Worm (Caenorhabditis elegans) whole organism, L1 larva: Measurements from ENCODE around the gene C35A5.10.

ENCODE experiments used
- C04F5.9 ChIP-seq: sonication (generic microtip); optimal IDR thresholded peaks from 2 replicates; lab custom pipeline; 2016; ENCODE audit warnings: missing genetic modification characterization, missing compliant biosample characterization
- F16B12.6 ChIP-seq: fragments of 150-350 bp; optimal IDR thresholded peaks from 2 replicates; lab custom pipeline; 2014; ENCODE audit warnings: missing biosample characterization, missing genetic modification characterization
- Y116A8C.19 ChIP-seq: sonication (generic microtip); optimal IDR thresholded peaks from 2 replicates; lab custom pipeline; 2016; ENCODE audit warnings: missing compliant biosample characterization, missing genetic modification characterization, borderline replicate concordance
- aha-1 ChIP-seq: fragments of 150-350 bp; optimal IDR thresholded peaks from 2 replicates; lab custom pipeline; 2014; ENCODE audit warnings: missing biosample characterization, missing genetic modification characterization
- alr-1 ChIP-seq: fragments of 200-800 bp; sonication (Bioruptor generic); optimal IDR thresholded peaks from 2 replicates; lab custom pipeline; 2018; ENCODE audit warnings: borderline replicate concordance, mild to moderate bottlenecking, missing genetic modification characterization, missing compliant biosample characterization
- ceh-63 ChIP-seq: fragments of 200-800 bp; sonication (Bioruptor generic); optimal IDR thresholded peaks from 2 replicates; lab custom pipeline; 2018; ENCODE audit warnings: mild to moderate bottlenecking, missing genetic modification characterization, missing compliant biosample characterization
- ceh-8 ChIP-seq: fragments of 200-800 bp; sonication (Bioruptor generic); optimal IDR thresholded peaks from 2 replicates; lab custom pipeline; 2018; ENCODE audit warnings: mild to moderate bottlenecking, missing genetic modification characterization, moderate library complexity, missing compliant biosample characterization
- ceh-82 ChIP-seq, 3 experiments: fragments of 150-350 bp in 1 of 3; sonication (generic microtip) in 2 of 3; optimal IDR thresholded peaks; 2 replicates each; lab custom pipeline; 2014 to 2017; ENCODE audit warnings: missing biosample characterization in 3 of 3, missing genetic modification characterization in 3 of 3
- ceh-90 ChIP-seq: sonication (generic microtip); optimal IDR thresholded peaks from 2 replicates; lab custom pipeline; 2016; ENCODE audit warnings: missing genetic modification characterization, missing compliant biosample characterization
- ces-1 ChIP-seq: fragments of 150-350 bp; optimal IDR thresholded peaks from 2 replicates; lab custom pipeline; 2014; ENCODE audit warnings: missing biosample characterization, missing genetic modification reagents, missing genetic modification characterization
- dsc-1 ChIP-seq: sonication (generic microtip); optimal IDR thresholded peaks from 2 replicates; lab custom pipeline; 2016; ENCODE audit warnings: mild to moderate bottlenecking, missing genetic modification characterization, missing compliant biosample characterization
- egl-27 ChIP-seq, 2 experiments: fragments of 150-350 bp in 1 of 2; sonication (generic microtip); optimal IDR thresholded peaks; 3 replicates each; lab custom pipeline; 2017 to 2018; ENCODE audit warnings: missing biosample characterization in 2 of 2, missing genetic modification characterization in 2 of 2, missing genetic modification reagents in 2 of 2
- elt-2 ChIP-seq: sonication (generic microtip); optimal IDR thresholded peaks from 2 replicates; lab custom pipeline; 2016; ENCODE audit warnings: missing genetic modification characterization, mild to moderate bottlenecking, inconsistent platforms, missing compliant biosample characterization, missing genetic modification reagents
- elt-3 ChIP-seq, 6 experiments: fragments of 150-350 bp in 1 of 6; sonication (generic microtip); optimal IDR thresholded peaks; 2 replicates each; lab custom pipeline; 2017 to 2018; ENCODE audit warnings: missing biosample characterization in 6 of 6, missing genetic modification characterization in 6 of 6, inconsistent platforms in 1 of 6
- fkh-8 ChIP-seq: sonication (generic microtip); optimal IDR thresholded peaks from 2 replicates; lab custom pipeline; 2016; ENCODE audit warnings: mild to moderate bottlenecking, missing genetic modification characterization, missing compliant biosample characterization
- fos-1 ChIP-seq: fragments of 150-350 bp; optimal IDR thresholded peaks from 2 replicates; lab custom pipeline; 2014; ENCODE audit warnings: missing biosample characterization, missing genetic modification characterization
- grh-1 ChIP-seq: fragments of 200-800 bp; sonication (Bioruptor generic); IDR thresholded peaks from 2 replicates; pipeline ENCODE4 v1.3.6; 2022; ENCODE audit warnings: missing genetic modification reagents, missing genetic modification characterization, missing compliant biosample characterization
- hlh-17 ChIP-seq: fragments of 200-800 bp; sonication (Bioruptor generic); optimal IDR thresholded peaks from 2 replicates; lab custom pipeline; 2018; ENCODE audit warnings: missing genetic modification characterization, mild to moderate bottlenecking, missing compliant biosample characterization, moderate library complexity, borderline replicate concordance
- hpl-2 ChIP-seq: fragments of 150-350 bp; optimal IDR thresholded peaks from 2 replicates; lab custom pipeline; 2014; ENCODE audit warnings: missing biosample characterization, missing genetic modification reagents, missing genetic modification characterization
- irx-1 ChIP-seq: sonication (generic microtip); optimal IDR thresholded peaks from 2 replicates; lab custom pipeline; 2016; ENCODE audit warnings: missing genetic modification characterization, missing compliant biosample characterization
- isw-1 ChIP-seq: fragments of 200-800 bp; sonication (Bioruptor generic); IDR thresholded peaks from 2 replicates; pipeline ENCODE4 v1.3.6; 2022; ENCODE audit warnings: missing genetic modification characterization, missing compliant biosample characterization
- lin-13 ChIP-seq: fragments of 150-350 bp; optimal IDR thresholded peaks from 2 replicates; lab custom pipeline; 2014; ENCODE audit warnings: missing biosample characterization, missing genetic modification reagents, missing genetic modification characterization
- lin-14 ChIP-seq: fragments of 200-800 bp; sonication (Bioruptor generic); optimal IDR thresholded peaks from 2 replicates; lab custom pipeline; 2018; ENCODE audit warnings: mild to moderate bottlenecking, missing genetic modification characterization, moderate library complexity, missing compliant biosample characterization
- lin-15B ChIP-seq: fragments of 150-350 bp; sonication (generic microtip); optimal IDR thresholded peaks from 3 replicates; lab custom pipeline; 2014; ENCODE audit warnings: missing biosample characterization, missing genetic modification characterization
- mdl-1 ChIP-seq, 2 experiments: fragments of 150-350 bp; optimal IDR thresholded peaks; 2 replicates each; lab custom pipeline; 2014 to 2017; ENCODE audit warnings: missing biosample characterization in 2 of 2, missing genetic modification characterization in 2 of 2, inconsistent platforms in 1 of 2
- mef-2 ChIP-seq: fragments of 150-350 bp; optimal IDR thresholded peaks from 2 replicates; lab custom pipeline; 2014; ENCODE audit warnings: missing biosample characterization, missing genetic modification characterization
- mep-1 ChIP-seq: fragments of 150-350 bp; optimal IDR thresholded peaks from 2 replicates; lab custom pipeline; 2014; ENCODE audit warnings: missing biosample characterization, missing genetic modification characterization
- nhr-12 ChIP-seq: sonication (generic microtip); optimal IDR thresholded peaks from 2 replicates; lab custom pipeline; 2017; ENCODE audit warnings: missing biosample characterization, missing genetic modification characterization
- nhr-237 ChIP-seq: fragments of 150-350 bp; optimal IDR thresholded peaks from 2 replicates; lab custom pipeline; 2014; ENCODE audit warnings: missing biosample characterization, missing genetic modification characterization
- nhr-28 ChIP-seq: fragments of 150-350 bp; optimal IDR thresholded peaks from 2 replicates; lab custom pipeline; 2014; ENCODE audit warnings: missing biosample characterization, missing genetic modification characterization
- nhr-71 ChIP-seq: sonication (generic microtip); optimal IDR thresholded peaks from 2 replicates; lab custom pipeline; 2016; ENCODE audit warnings: mild to moderate bottlenecking, missing genetic modification characterization, moderate library complexity, missing compliant biosample characterization
- nhr-76 ChIP-seq: sonication (generic microtip); optimal IDR thresholded peaks from 2 replicates; lab custom pipeline; 2017; ENCODE audit warnings: missing biosample characterization, missing genetic modification characterization
- nhr-77 ChIP-seq: fragments of 150-350 bp; optimal IDR thresholded peaks from 2 replicates; lab custom pipeline; 2014; ENCODE audit warnings: missing biosample characterization, missing genetic modification characterization
- skn-1 ChIP-seq: fragments of 150-350 bp; optimal IDR thresholded peaks from 2 replicates; lab custom pipeline; 2014; ENCODE audit warnings: missing biosample characterization, missing genetic modification characterization
- sox-4 ChIP-seq: sonication (generic microtip); optimal IDR thresholded peaks from 2 replicates; lab custom pipeline; 2016; ENCODE audit warnings: missing genetic modification characterization, missing compliant biosample characterization
- sup-37 ChIP-seq: fragments of 200-800 bp; sonication (Bioruptor generic); optimal IDR thresholded peaks from 2 replicates; lab custom pipeline; 2018; ENCODE audit warnings: mild to moderate bottlenecking, missing genetic modification characterization, missing compliant biosample characterization
- swsn-7 ChIP-seq: sonication (generic microtip); optimal IDR thresholded peaks from 2 replicates; lab custom pipeline; 2016; ENCODE audit warnings: missing genetic modification characterization, missing compliant biosample characterization
- unc-98 ChIP-seq: fragments of 200-800 bp; sonication (Bioruptor generic); IDR thresholded peaks from 2 replicates; pipeline ENCODE4 v1.3.6; 2022; ENCODE audit warnings: missing genetic modification characterization, missing compliant biosample characterization
- xbp-1 ChIP-seq: sonication (generic microtip); optimal IDR thresholded peaks from 2 replicates; lab custom pipeline; 2016; ENCODE audit warnings: missing genetic modification characterization, missing compliant biosample characterization
- zag-1 ChIP-seq: fragments of 150-350 bp; optimal IDR thresholded peaks from 2 replicates; lab custom pipeline; 2014; ENCODE audit warnings: missing biosample characterization, missing genetic modification characterization
- zip-4 ChIP-seq: fragments of 200-800 bp; sonication (Bioruptor generic); optimal IDR thresholded peaks from 2 replicates; lab custom pipeline; 2018; ENCODE audit warnings: mild to moderate bottlenecking, missing genetic modification characterization, moderate library complexity, missing compliant biosample characterization
- ztf-4 ChIP-seq: fragments of 150-350 bp; optimal IDR thresholded peaks from 2 replicates; lab custom pipeline; 2014; ENCODE audit warnings: missing biosample characterization, missing genetic modification characterization

The C35A5.10 gene

DNA sequence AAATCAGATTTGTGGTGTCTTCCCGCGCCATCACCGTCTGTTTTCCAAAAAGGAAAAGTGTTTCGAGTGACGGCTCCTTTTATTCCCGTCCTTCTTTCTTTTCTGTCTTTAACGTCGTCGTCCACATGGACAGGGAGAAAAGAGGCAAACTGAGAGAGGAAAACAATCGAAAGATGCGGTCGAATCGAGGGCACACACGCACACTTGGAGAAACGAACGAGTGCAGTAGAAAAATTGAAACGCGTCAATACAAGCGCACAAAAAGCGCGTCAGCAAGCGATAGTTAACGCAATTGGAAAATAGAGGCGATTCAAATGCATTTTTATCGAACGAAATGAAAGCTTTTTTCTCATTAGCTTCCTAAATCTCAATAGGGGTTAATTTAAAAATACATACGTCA is 32.8 kb downstream of the C35A5.10 start (continued):
- no peak for TF ChIP-seq zag-1 (tag; lab: Kevin White, UChicago)
- TF ChIP-seq grh-1 (GFP tag; lab: Robert Waterston, UW) = peak; percentile 92
- TF ChIP-seq swsn-7 (tag; lab: Kevin White, UChicago) = peak; percentile 94
- peak; percentile 82 for TF ChIP-seq ceh-8
- peak; percentile 76 for TF ChIP-seq nhr-237 (tag; lab: Kevin White, UChicago)
- peak; percentile 72 for TF ChIP-seq mef-2 (tag; lab: Kevin White, UChicago)
- TF ChIP-seq nhr-76 = no peak
- peak; percentile 79 for TF ChIP-seq sox-4
- TF ChIP-seq ces-1 = peak; percentile 43
- no peak for TF ChIP-seq unc-98 (GFP tag; lab: Robert Waterston, UW)
- TF ChIP-seq irx-1 (tag; lab: Kevin White, UChicago) = peak; percentile 89
- no peak for TF ChIP-seq hpl-2 (GFP tag; lab: Kevin White, UChicago)
- no peak for TF ChIP-seq alr-1 (tag; lab: Kevin White, UChicago)
- peak; percentile 92 for TF ChIP-seq dsc-1
- peak; percentile 85 for TF ChIP-seq skn-1 (tag; lab: Kevin White, UChicago)
- no peak for TF ChIP-seq ceh-63 (GFP tag; lab: Kevin White, UChicago)
- peak; percentile 80 for TF ChIP-seq lin-13 (GFP tag; lab: Kevin White, UChicago)
- TF ChIP-seq xbp-1 (tag; lab: Kevin White, UChicago) = peak; percentile 94
- TF ChIP-seq zip-4 (GFP tag; lab: Kevin White, UChicago) = peak; percentile 74
- TF ChIP-seq lin-15B (tag; lab: Kevin White, UChicago) = peak; percentile 79
- TF ChIP-seq elt-2 (tag; lab: Kevin White, UChicago) = peak; percentile 62
- TF ChIP-seq ceh-82 (tag; optimal IDR thresholded peaks at IDR 0.05; lab: Kevin White, UChicago) = peak; percentile 82 to 93 (median 86)
- peak; percentile 88 for TF ChIP-seq isw-1 (GFP tag; lab: Robert Waterston, UW)
- TF ChIP-seq F16B12.6 = peak; percentile 57
- TF ChIP-seq fkh-8 (tag; lab: Kevin White, UChicago) = peak; percentile 91
- TF ChIP-seq nhr-71 = peak; percentile 96
- peak; percentile 47 for TF ChIP-seq ceh-90 (tag; lab: Kevin White, UChicago)
- TF ChIP-seq egl-27 (tag; optimal IDR thresholded peaks at IDR 0.05; lab: Kevin White, UChicago) = peak in 1 of 2 experiments; percentile 40
- TF ChIP-seq aha-1 (tag; lab: Kevin White, UChicago) = peak; percentile 44
- peak; percentile 77 for TF ChIP-seq sup-37
- TF ChIP-seq hlh-17 (GFP tag; lab: Kevin White, UChicago) = no peak

DNA sequence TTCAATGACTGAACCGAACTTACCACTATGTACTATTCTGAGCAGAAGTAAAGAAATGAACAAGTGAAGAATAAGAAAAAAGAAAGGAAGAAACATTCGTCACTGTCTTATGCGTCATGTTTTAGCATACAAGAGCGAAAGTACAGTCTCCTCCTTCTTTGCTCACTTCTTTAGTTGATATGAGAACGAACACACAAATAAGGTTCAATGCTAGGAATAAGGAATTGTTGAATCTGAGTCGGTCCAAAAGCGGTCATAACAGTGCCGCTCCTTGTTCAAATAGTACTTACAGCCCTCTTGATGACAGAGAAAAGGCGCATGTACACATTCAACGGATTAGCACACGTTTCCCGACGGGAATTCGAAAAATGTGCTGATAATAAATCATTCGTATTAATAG is 35.1 kb downstream of the C35A5.10 start, which contains the start of gene F25D1.8:
Gene F25D1.8, plus strand, starts transcription at position 301 of the 400 bp plus-strand sequence.
- TF ChIP-seq skn-1 (tag; lab: Kevin White, UChicago) (no peak), dsc-1 (no peak), nhr-12 (tag; lab: Kevin White, UChicago) (no peak), xbp-1 (tag; lab: Kevin White, UChicago) (no peak), mep-1 (tag; lab: Kevin White, UChicago) (no peak), ztf-4 (tag; lab: Kevin White, UChicago) (no peak), fos-1 (tag; lab: Kevin White, UChicago) (no peak), nhr-77 (tag; lab: Kevin White, UChicago) (no peak), sup-37 (no peak), zip-4 (GFP tag; lab: Kevin White, UChicago) (no peak), nhr-28 (tag; lab: Kevin White, UChicago) (no peak), Y116A8C.19 (tag; lab: Kevin White, UChicago) (no peak), mdl-1 (tag; optimal IDR thresholded peaks at IDR 0.05; lab: Kevin White, UChicago) (no peak), lin-14 (GFP tag; lab: Kevin White, UChicago) (no peak), elt-3 (tag; optimal IDR thresholded peaks at IDR 0.05; lab: Kevin White, UChicago) (no peak), C04F5.9 (tag; lab: Kevin White, UChicago) (no peak)
